Worm (Caenorhabditis elegans) whole organism, L1 larva: Measurements from ENCODE around the gene jip-1.

ENCODE experiments used
- C04F5.9 ChIP-seq: sonication (generic microtip); optimal IDR thresholded peaks from 2 replicates; lab custom pipeline; 2016; ENCODE audit warnings: missing genetic modification characterization, missing compliant biosample characterization
- C16A3.4 ChIP-seq: fragments of 150-350 bp; optimal IDR thresholded peaks from 2 replicates; lab custom pipeline; 2014; ENCODE audit warnings: missing biosample characterization, missing genetic modification characterization
- Y116A8C.19 ChIP-seq: sonication (generic microtip); optimal IDR thresholded peaks from 2 replicates; lab custom pipeline; 2016; ENCODE audit warnings: missing compliant biosample characterization, missing genetic modification characterization, borderline replicate concordance
- aha-1 ChIP-seq: fragments of 150-350 bp; optimal IDR thresholded peaks from 2 replicates; lab custom pipeline; 2014; ENCODE audit warnings: missing biosample characterization, missing genetic modification characterization
- aly-2 ChIP-seq: fragments of 150-350 bp; optimal IDR thresholded peaks from 2 replicates; lab custom pipeline; 2014; ENCODE audit warnings: missing biosample characterization, missing genetic modification characterization
- ama-1 ChIP-seq: fragments of 150-350 bp; optimal IDR thresholded peaks from 2 replicates; lab custom pipeline; 2014
- blmp-1 ChIP-seq: fragments of 150-350 bp; optimal IDR thresholded peaks from 2 replicates; lab custom pipeline; 2014; ENCODE audit warnings: missing biosample characterization, missing genetic modification characterization
- ceh-8 ChIP-seq: fragments of 200-800 bp; sonication (Bioruptor generic); optimal IDR thresholded peaks from 2 replicates; lab custom pipeline; 2018; ENCODE audit warnings: mild to moderate bottlenecking, missing genetic modification characterization, moderate library complexity, missing compliant biosample characterization
- ces-1 ChIP-seq: fragments of 150-350 bp; optimal IDR thresholded peaks from 2 replicates; lab custom pipeline; 2014; ENCODE audit warnings: missing biosample characterization, missing genetic modification reagents, missing genetic modification characterization
- dsc-1 ChIP-seq: sonication (generic microtip); optimal IDR thresholded peaks from 2 replicates; lab custom pipeline; 2016; ENCODE audit warnings: mild to moderate bottlenecking, missing genetic modification characterization, missing compliant biosample characterization
- efl-1 ChIP-seq, 4 experiments: fragments of 150-350 bp; optimal IDR thresholded peaks in 3 of 4; peaks in 1 of 4; 1 replicate in 1 of 4; 2 replicates in 3 of 4; lab custom pipeline; 2014; ENCODE audit warnings: missing biosample characterization in 2 of 4, missing genetic modification characterization in 2 of 4, missing genetic modification reagents in 2 of 4
- efl-3 ChIP-seq: fragments of 200-800 bp; sonication (Bioruptor generic); optimal IDR thresholded peaks from 2 replicates; lab custom pipeline; 2018; ENCODE audit warnings: mild to moderate bottlenecking, missing genetic modification characterization, missing compliant biosample characterization
- egl-13 ChIP-seq: sonication (generic microtip); optimal IDR thresholded peaks from 2 replicates; lab custom pipeline; 2016; ENCODE audit warnings: missing genotype, missing genetic modification reagents, missing genetic modification characterization, missing compliant biosample characterization
- elt-3 ChIP-seq, 6 experiments: fragments of 150-350 bp in 1 of 6; sonication (generic microtip); optimal IDR thresholded peaks; 2 replicates each; lab custom pipeline; 2017 to 2018; ENCODE audit warnings: missing biosample characterization in 6 of 6, missing genetic modification characterization in 6 of 6, inconsistent platforms in 1 of 6
- ets-5 ChIP-seq: fragments of 200-800 bp; sonication (Bioruptor generic); IDR thresholded peaks from 2 replicates; pipeline ENCODE4 v1.3.6; 2022; ENCODE audit warnings: missing genetic modification characterization, missing compliant biosample characterization
- fkh-10 ChIP-seq: sonication (generic microtip); optimal IDR thresholded peaks from 2 replicates; lab custom pipeline; 2017; ENCODE audit warnings: missing biosample characterization, missing genetic modification reagents, missing genetic modification characterization
- fkh-4 ChIP-seq: sonication (generic microtip); optimal IDR thresholded peaks from 2 replicates; lab custom pipeline; 2016; ENCODE audit warnings: missing compliant biosample characterization, missing genetic modification characterization, borderline replicate concordance
- fkh-8 ChIP-seq: sonication (generic microtip); optimal IDR thresholded peaks from 2 replicates; lab custom pipeline; 2016; ENCODE audit warnings: mild to moderate bottlenecking, missing genetic modification characterization, missing compliant biosample characterization
- grh-1 ChIP-seq: fragments of 200-800 bp; sonication (Bioruptor generic); IDR thresholded peaks from 2 replicates; pipeline ENCODE4 v1.3.6; 2022; ENCODE audit warnings: missing genetic modification reagents, missing genetic modification characterization, missing compliant biosample characterization
- hlh-17 ChIP-seq: fragments of 200-800 bp; sonication (Bioruptor generic); optimal IDR thresholded peaks from 2 replicates; lab custom pipeline; 2018; ENCODE audit warnings: missing genetic modification characterization, mild to moderate bottlenecking, missing compliant biosample characterization, moderate library complexity, borderline replicate concordance
- hlh-4 ChIP-seq: sonication (generic microtip); optimal IDR thresholded peaks from 2 replicates; lab custom pipeline; 2016; ENCODE audit warnings: mild to moderate bottlenecking, missing genetic modification characterization, missing compliant biosample characterization
- jun-1 ChIP-seq: fragments of 150-350 bp; optimal IDR thresholded peaks from 2 replicates; lab custom pipeline; 2014; ENCODE audit warnings: missing biosample characterization, missing genetic modification reagents, missing genetic modification characterization
- lin-13 ChIP-seq: fragments of 150-350 bp; optimal IDR thresholded peaks from 2 replicates; lab custom pipeline; 2014; ENCODE audit warnings: missing biosample characterization, missing genetic modification reagents, missing genetic modification characterization
- lin-14 ChIP-seq: fragments of 200-800 bp; sonication (Bioruptor generic); optimal IDR thresholded peaks from 2 replicates; lab custom pipeline; 2018; ENCODE audit warnings: mild to moderate bottlenecking, missing genetic modification characterization, moderate library complexity, missing compliant biosample characterization
- lin-15B ChIP-seq: fragments of 150-350 bp; sonication (generic microtip); optimal IDR thresholded peaks from 3 replicates; lab custom pipeline; 2014; ENCODE audit warnings: missing biosample characterization, missing genetic modification characterization
- lin-35 ChIP-seq, 2 experiments: fragments of 150-350 bp; optimal IDR thresholded peaks; 2 replicates each; lab custom pipeline; 2014; ENCODE audit warnings: missing biosample characterization in 2 of 2, missing genetic modification characterization in 2 of 2, missing genetic modification reagents in 2 of 2
- mab-9 ChIP-seq: fragments of 200-800 bp; sonication (Bioruptor generic); IDR thresholded peaks from 2 replicates; pipeline ENCODE4 v1.3.6; 2022; ENCODE audit warnings: missing genetic modification reagents, missing genetic modification characterization, missing compliant biosample characterization
- mdl-1 ChIP-seq, 2 experiments: fragments of 150-350 bp; optimal IDR thresholded peaks; 2 replicates each; lab custom pipeline; 2014 to 2017; ENCODE audit warnings: missing biosample characterization in 2 of 2, missing genetic modification characterization in 2 of 2, inconsistent platforms in 1 of 2
- mef-2 ChIP-seq: fragments of 150-350 bp; optimal IDR thresholded peaks from 2 replicates; lab custom pipeline; 2014; ENCODE audit warnings: missing biosample characterization, missing genetic modification characterization
- nhr-11 ChIP-seq: fragments of 150-350 bp; optimal IDR thresholded peaks from 2 replicates; lab custom pipeline; 2014; ENCODE audit warnings: missing biosample characterization, missing genetic modification characterization
- nhr-19 ChIP-seq: fragments of 200-800 bp; sonication (Bioruptor generic); conservative IDR thresholded peaks from 2 replicates; pipeline ENCODE4 v1.3.6; 2022; ENCODE audit warnings: missing genetic modification characterization, missing compliant biosample characterization
- nhr-20 ChIP-seq: sonication (generic microtip); optimal IDR thresholded peaks from 2 replicates; lab custom pipeline; 2016; ENCODE audit warnings: mild to moderate bottlenecking, missing genetic modification characterization, missing compliant biosample characterization
- nhr-237 ChIP-seq: fragments of 150-350 bp; optimal IDR thresholded peaks from 2 replicates; lab custom pipeline; 2014; ENCODE audit warnings: missing biosample characterization, missing genetic modification characterization
- nhr-47 ChIP-seq: sonication (generic microtip); optimal IDR thresholded peaks from 2 replicates; lab custom pipeline; 2016; ENCODE audit warnings: mild to moderate bottlenecking, missing genetic modification characterization, moderate library complexity, missing compliant biosample characterization
- nhr-77 ChIP-seq: fragments of 150-350 bp; optimal IDR thresholded peaks from 2 replicates; lab custom pipeline; 2014; ENCODE audit warnings: missing biosample characterization, missing genetic modification characterization
- nhr-84 ChIP-seq: sonication (generic microtip); optimal IDR thresholded peaks from 2 replicates; lab custom pipeline; 2017; ENCODE audit warnings: missing biosample characterization, missing genetic modification characterization
- nhr-85 ChIP-seq: sonication (generic microtip); peaks from one replicate; lab custom pipeline; 2016; ENCODE audit warnings: missing genetic modification characterization, inconsistent platforms, missing compliant biosample characterization
- pag-3 ChIP-seq: sonication (generic microtip); optimal IDR thresholded peaks from 2 replicates; lab custom pipeline; 2017; ENCODE audit warnings: missing genetic modification characterization, mild to moderate bottlenecking, missing compliant biosample characterization, antibody characterized with exemption, borderline replicate concordance; ENCODE audit not compliant: insufficient read depth
- rnt-1 ChIP-seq: sonication (generic microtip); optimal IDR thresholded peaks from 2 replicates; lab custom pipeline; 2016; ENCODE audit warnings: mild to moderate bottlenecking, missing genetic modification characterization, moderate library complexity, missing compliant biosample characterization
- skn-1 ChIP-seq: fragments of 150-350 bp; optimal IDR thresholded peaks from 2 replicates; lab custom pipeline; 2014; ENCODE audit warnings: missing biosample characterization, missing genetic modification characterization
- snpc-4 ChIP-seq: fragments of 150-350 bp; optimal IDR thresholded peaks from 2 replicates; lab custom pipeline; 2014; ENCODE audit warnings: missing biosample characterization, missing genetic modification characterization
- snu-23 ChIP-seq: sonication (generic microtip); optimal IDR thresholded peaks from 2 replicates; lab custom pipeline; 2016; ENCODE audit warnings: missing genetic modification characterization, missing compliant biosample characterization
- sptf-1 ChIP-seq: fragments of 150-350 bp; optimal IDR thresholded peaks from 2 replicates; lab custom pipeline; 2014; ENCODE audit warnings: missing biosample characterization, missing genetic modification characterization
- sup-37 ChIP-seq: fragments of 200-800 bp; sonication (Bioruptor generic); optimal IDR thresholded peaks from 2 replicates; lab custom pipeline; 2018; ENCODE audit warnings: mild to moderate bottlenecking, missing genetic modification characterization, missing compliant biosample characterization
- swsn-7 ChIP-seq: sonication (generic microtip); optimal IDR thresholded peaks from 2 replicates; lab custom pipeline; 2016; ENCODE audit warnings: missing genetic modification characterization, missing compliant biosample characterization
- tbx-2 ChIP-seq: sonication (generic microtip); optimal IDR thresholded peaks from 2 replicates; lab custom pipeline; 2016; ENCODE audit warnings: missing genetic modification characterization, missing compliant biosample characterization
- tlp-1 ChIP-seq: fragments of 150-350 bp; optimal IDR thresholded peaks from 2 replicates; lab custom pipeline; 2014; ENCODE audit warnings: missing biosample characterization, missing genetic modification characterization
- unc-130 ChIP-seq: fragments of 150-350 bp; optimal IDR thresholded peaks from 2 replicates; lab custom pipeline; 2017; ENCODE audit warnings: missing biosample characterization, missing genetic modification characterization, inconsistent platforms
- unc-86 ChIP-seq: sonication (generic microtip); optimal IDR thresholded peaks from 2 replicates; lab custom pipeline; 2016; ENCODE audit warnings: missing genetic modification characterization, missing compliant biosample characterization
- vab-15 ChIP-seq: sonication (generic microtip); optimal IDR thresholded peaks from 2 replicates; lab custom pipeline; 2017; ENCODE audit warnings: missing genotype, mild to moderate bottlenecking, missing genetic modification characterization, missing compliant biosample characterization
- xbp-1 ChIP-seq: sonication (generic microtip); optimal IDR thresholded peaks from 2 replicates; lab custom pipeline; 2016; ENCODE audit warnings: missing genetic modification characterization, missing compliant biosample characterization
- zip-4 ChIP-seq: fragments of 200-800 bp; sonication (Bioruptor generic); optimal IDR thresholded peaks from 2 replicates; lab custom pipeline; 2018; ENCODE audit warnings: mild to moderate bottlenecking, missing genetic modification characterization, moderate library complexity, missing compliant biosample characterization
- ztf-11 ChIP-seq, 2 experiments: sonication (generic microtip); optimal IDR thresholded peaks; 2 replicates each; lab custom pipeline; 2016 to 2017; ENCODE audit warnings: missing genetic modification characterization in 2 of 2, missing biosample characterization in 1 of 2, missing compliant biosample characterization in 1 of 2

Gene jip-1

ce11 chrII:1309892-1310516 lies 16.8 kb upstream of the jip-1 start, which contains the start of the genes alh-6 and fcho-1 (continued):
- TF ChIP-seq fkh-4 (tag; lab: Kevin White, UChicago), result no peak
- TF ChIP-seq lin-15B (tag; lab: Kevin White, UChicago), result peak; percentile 32
- no peak for TF ChIP-seq snpc-4
- peak; percentile 3 for TF ChIP-seq skn-1 (tag; lab: Kevin White, UChicago)
- no peak for TF ChIP-seq C04F5.9
- no peak for TF ChIP-seq blmp-1 (tag; lab: Kevin White, UChicago)
- no peak for TF ChIP-seq nhr-85
- peak; percentile 25 for TF ChIP-seq nhr-47 (tag; lab: Kevin White, UChicago)
- no peak for TF ChIP-seq zip-4 (GFP tag; lab: Kevin White, UChicago)
- TF ChIP-seq efl-3 (GFP tag; lab: Kevin White, UChicago), result no peak
- no peak for TF ChIP-seq Y116A8C.19 (tag; lab: Kevin White, UChicago)
- peak; percentile 24 to 27 for TF ChIP-seq efl-1 (optimal IDR thresholded peaks at IDR 0.05; lab: Kevin White, UChicago)
- peak in 1 of 2 experiments; percentile 36 for TF ChIP-seq efl-1 (GFP tag; optimal IDR thresholded peaks at IDR 0.05 in 1 of 2; lab: Kevin White, UChicago)
- TF ChIP-seq pag-3, result no peak
- no peak for TF ChIP-seq sptf-1 (tag; lab: Kevin White, UChicago)
- no peak for TF ChIP-seq nhr-84 (tag; lab: Kevin White, UChicago)
- TF ChIP-seq unc-86 (tag; lab: Kevin White, UChicago), result no peak
- TF ChIP-seq nhr-77 (tag; lab: Kevin White, UChicago), result no peak
- TF ChIP-seq vab-15 (tag; lab: Kevin White, UChicago), result no peak
- TF ChIP-seq rnt-1 (tag; lab: Kevin White, UChicago), result no peak
- TF ChIP-seq ama-1 (lab: Kevin White, UChicago), result no peak
- no peak for TF ChIP-seq ces-1 (GFP tag; lab: Kevin White, UChicago)
- no peak for TF ChIP-seq tlp-1 (tag; lab: Kevin White, UChicago)
- no peak for TF ChIP-seq lin-13 (GFP tag; lab: Kevin White, UChicago)
- no peak for TF ChIP-seq hlh-4 (tag; lab: Kevin White, UChicago)
- peak; percentile 63 for TF ChIP-seq lin-14 (GFP tag; lab: Kevin White, UChicago)
- TF ChIP-seq hlh-17, result no peak
- no peak for TF ChIP-seq mef-2 (tag; lab: Kevin White, UChicago)
- TF ChIP-seq xbp-1, result no peak
- no peak for TF ChIP-seq ets-5 (GFP tag; lab: Robert Waterston, UW)
- peak in 1 of 2 experiments; percentile 19 for TF ChIP-seq mdl-1 (tag; optimal IDR thresholded peaks at IDR 0.05; lab: Kevin White, UChicago)
- TF ChIP-seq nhr-237, result no peak
- no peak for TF ChIP-seq fkh-8 (tag; lab: Kevin White, UChicago)
- no peak for TF ChIP-seq egl-13 (tag; lab: Kevin White, UChicago)
- TF ChIP-seq unc-130 (tag; lab: Kevin White, UChicago), result no peak
- TF ChIP-seq nhr-20 (tag; lab: Kevin White, UChicago), result peak; percentile 19
- TF ChIP-seq aha-1 (tag; lab: Kevin White, UChicago), result no peak
- TF ChIP-seq snu-23 (GFP tag; lab: Kevin White, UChicago), result no peak
- no peak for TF ChIP-seq swsn-7 (tag; lab: Kevin White, UChicago)
- no peak for TF ChIP-seq C16A3.4 (tag; lab: Kevin White, UChicago)
- no peak for TF ChIP-seq fkh-10
- TF ChIP-seq aly-2, result no peak
- TF ChIP-seq ceh-8 (GFP tag; lab: Kevin White, UChicago), result no peak
- no peak for TF ChIP-seq tbx-2 (tag; lab: Kevin White, UChicago)
- TF ChIP-seq mab-9 (GFP tag; lab: Robert Waterston, UW), result no peak
- no peak for TF ChIP-seq nhr-11 (tag; lab: Kevin White, UChicago)
- no peak for TF ChIP-seq ztf-11 (tag; optimal IDR thresholded peaks at IDR 0.05; lab: Kevin White, UChicago)
- no peak for TF ChIP-seq sup-37 (GFP tag; lab: Kevin White, UChicago)
- TF ChIP-seq nhr-19 (GFP tag; lab: Robert Waterston, UW), result no peak
- peak in 1 of 6 experiments; percentile 8 for TF ChIP-seq elt-3 (tag; optimal IDR thresholded peaks at IDR 0.05; lab: Kevin White, UChicago)
- TF ChIP-seq lin-35 (GFP tag; optimal IDR thresholded peaks at IDR 0.05; lab: Kevin White, UChicago), result peak; percentile 28 to 46
- no peak for TF ChIP-seq dsc-1 (tag; lab: Kevin White, UChicago)
- TF ChIP-seq jun-1, result no peak
- no peak for TF ChIP-seq grh-1 (GFP tag; lab: Robert Waterston, UW)
